Worm (Caenorhabditis elegans) whole organism, L4 larva: Measurements from ENCODE around the gene srg-65.
"Not testable (repeated sequence)": the region's sequence is repeated elsewhere in the genome, so short reads cannot be mapped to it uniquely, and the experiment has no call there.

Experiments used
- F10B5.3 ChIP-seq: sonication (generic microtip); optimal IDR thresholded peaks from 2 replicates; lab custom pipeline; 2016; ENCODE audit warnings: mild to moderate bottlenecking, missing genetic modification characterization, missing compliant biosample characterization
- F44E2.7 ChIP-seq: fragments of 200-800 bp; sonication (Bioruptor generic); IDR thresholded peaks from 2 replicates; pipeline ENCODE4 v2.1.2; 2022; ENCODE audit warnings: missing genetic modification characterization, missing compliant biosample characterization
- F49E8.2 ChIP-seq: sonication (generic microtip); optimal IDR thresholded peaks from 2 replicates; lab custom pipeline; 2016; ENCODE audit warnings: missing compliant biosample characterization, mild to moderate bottlenecking, missing genetic modification characterization, borderline replicate concordance
- attf-4 ChIP-seq: sonication (generic microtip); optimal IDR thresholded peaks from 3 replicates; lab custom pipeline; 2017; ENCODE audit warnings: missing biosample characterization, missing genetic modification characterization
- ceh-82 ChIP-seq: sonication (generic microtip); optimal IDR thresholded peaks from 2 replicates; lab custom pipeline; 2017; ENCODE audit warnings: missing biosample characterization, missing genetic modification characterization
- ces-1 ChIP-seq: fragments of 150-350 bp; sonication (generic microtip); optimal IDR thresholded peaks from 4 replicates; lab custom pipeline; 2014; ENCODE audit warnings: missing biosample characterization, missing genetic modification reagents, missing genetic modification characterization
- daf-16 ChIP-seq, 3 experiments: sonication (generic microtip); optimal IDR thresholded peaks; 2 replicates each; lab custom pipeline; 2016 to 2017; ENCODE audit warnings: missing genetic modification characterization in 3 of 3, missing genetic modification reagents in 3 of 3, mild to moderate bottlenecking in 2 of 3, missing compliant biosample characterization in 2 of 3, missing biosample characterization in 1 of 3, moderate library complexity in 1 of 3
- daf-19 ChIP-seq: fragments of 200-800 bp; sonication (Bioruptor generic); conservative IDR thresholded peaks from 2 replicates; pipeline ENCODE4 v1.3.6; 2022; ENCODE audit warnings: missing genetic modification characterization, missing compliant biosample characterization
- dmd-6 ChIP-seq: fragments of 200-800 bp; sonication (Bioruptor generic); IDR thresholded peaks from 2 replicates; pipeline ENCODE4 v1.3.6; 2022; ENCODE audit warnings: missing genetic modification reagents, missing genetic modification characterization, missing compliant biosample characterization
- dpl-1 ChIP-seq: fragments of 150-350 bp; optimal IDR thresholded peaks from 2 replicates; lab custom pipeline; 2014; ENCODE audit warnings: missing biosample characterization, missing genetic modification reagents, missing genetic modification characterization
- duxl-1 ChIP-seq: sonication (generic microtip); optimal IDR thresholded peaks from 2 replicates; lab custom pipeline; 2016; ENCODE audit warnings: mild to moderate bottlenecking, missing genetic modification characterization, moderate library complexity, missing compliant biosample characterization; ENCODE audit not compliant: poor library complexity
- dve-1 ChIP-seq: sonication (generic microtip); optimal IDR thresholded peaks from 2 replicates; lab custom pipeline; 2017; ENCODE audit warnings: antibody characterized with exemption, mild to moderate bottlenecking, missing genetic modification characterization, missing compliant biosample characterization; ENCODE audit not compliant: insufficient read depth
- egl-27 ChIP-seq: sonication (generic microtip); optimal IDR thresholded peaks from 3 replicates; lab custom pipeline; 2017; ENCODE audit warnings: missing biosample characterization, missing genetic modification reagents, missing genetic modification characterization
- egl-43 ChIP-seq: fragments of 200-800 bp; sonication (Bioruptor generic); IDR thresholded peaks from 2 replicates; pipeline ENCODE4 v1.3.6; 2022; ENCODE audit warnings: missing genetic modification reagents, missing genetic modification characterization, missing compliant biosample characterization
- gei-8 ChIP-seq: fragments of 200-800 bp; sonication (Bioruptor generic); optimal IDR thresholded peaks from 2 replicates; lab custom pipeline; 2018; ENCODE audit warnings: mild to moderate bottlenecking, missing genetic modification characterization, missing compliant biosample characterization
- hif-1 ChIP-seq, 2 experiments: sonication (generic microtip); optimal IDR thresholded peaks; 2 replicates each; lab custom pipeline; 2016 to 2017; ENCODE audit warnings: missing compliant biosample characterization in 2 of 2, missing genetic modification characterization in 2 of 2, missing genetic modification reagents in 2 of 2, missing genotype in 2 of 2, mild to moderate bottlenecking in 1 of 2
- hlh-30 ChIP-seq: sonication (generic microtip); optimal IDR thresholded peaks from 2 replicates; lab custom pipeline; 2017; ENCODE audit warnings: antibody characterized with exemption, mild to moderate bottlenecking, missing genetic modification characterization, missing compliant biosample characterization; ENCODE audit not compliant: insufficient read depth
- hmg-1.1 ChIP-seq: fragments of 200-800 bp; sonication (Bioruptor generic); IDR thresholded peaks from 2 replicates; pipeline ENCODE4 v1.3.6; 2022; ENCODE audit warnings: missing genetic modification reagents, missing genetic modification characterization, missing compliant biosample characterization
- lin-15B ChIP-seq: fragments of 150-350 bp; sonication (generic microtip); optimal IDR thresholded peaks from 3 replicates; lab custom pipeline; 2014; ENCODE audit warnings: missing biosample characterization, missing genetic modification characterization
- lin-38 ChIP-seq: fragments of 200-800 bp; sonication (Bioruptor generic); IDR thresholded peaks from 2 replicates; pipeline ENCODE4 v1.3.6; 2022; ENCODE audit warnings: missing genetic modification reagents, missing genetic modification characterization, missing compliant biosample characterization
- lin-39 ChIP-seq: fragments of 150-350 bp; optimal IDR thresholded peaks from 2 replicates; lab custom pipeline; 2014; ENCODE audit warnings: missing biosample characterization, missing genetic modification reagents, missing genetic modification characterization
- mes-2 ChIP-seq: sonication (generic microtip); optimal IDR thresholded peaks from 2 replicates; lab custom pipeline; 2016; ENCODE audit warnings: missing genotype, mild to moderate bottlenecking, missing genetic modification characterization, missing compliant biosample characterization; ENCODE audit not compliant: poor library complexity, severe bottlenecking
- nhr-10 ChIP-seq: fragments of 150-350 bp; optimal IDR thresholded peaks from 2 replicates; lab custom pipeline; 2014; ENCODE audit warnings: missing biosample characterization, missing genetic modification characterization
- nhr-25 ChIP-seq: sonication (generic microtip); optimal IDR thresholded peaks from 2 replicates; lab custom pipeline; 2017; ENCODE audit warnings: missing genetic modification characterization, mild to moderate bottlenecking, missing compliant biosample characterization, antibody characterized with exemption, moderate library complexity, borderline replicate concordance; ENCODE audit not compliant: insufficient read depth
- nhr-41 ChIP-seq: fragments of 200-800 bp; sonication (Bioruptor generic); IDR thresholded peaks from 2 replicates; pipeline ENCODE4 v1.3.6; 2022; ENCODE audit warnings: missing genetic modification reagents, missing genetic modification characterization, missing compliant biosample characterization
- nhr-48 ChIP-seq: sonication (generic microtip); optimal IDR thresholded peaks from 2 replicates; lab custom pipeline; 2016; ENCODE audit warnings: mild to moderate bottlenecking, missing genetic modification characterization, missing compliant biosample characterization
- nhr-76 ChIP-seq: fragments of 150-350 bp; optimal IDR thresholded peaks from 2 replicates; lab custom pipeline; 2014; ENCODE audit warnings: missing biosample characterization, missing genetic modification characterization
- pqm-1 ChIP-seq: sonication (generic microtip); optimal IDR thresholded peaks from 2 replicates; lab custom pipeline; 2017; ENCODE audit warnings: missing biosample characterization, missing genetic modification characterization
- set-16 ChIP-seq: fragments of 200-800 bp; sonication (Bioruptor generic); IDR thresholded peaks from 2 replicates; pipeline ENCODE4 v1.3.6; 2022; ENCODE audit warnings: missing genetic modification reagents, missing genetic modification characterization, missing compliant biosample characterization
- tag-97 ChIP-seq: fragments of 200-800 bp; sonication (Bioruptor generic); IDR thresholded peaks from 2 replicates; pipeline ENCODE4 v1.3.6; 2022; ENCODE audit warnings: missing genetic modification characterization, missing compliant biosample characterization
- vab-7 ChIP-seq: fragments of 200-800 bp; sonication (Bioruptor generic); IDR thresholded peaks from 2 replicates; pipeline ENCODE4 v1.3.6; 2022; ENCODE audit warnings: missing genetic modification reagents, missing genetic modification characterization, missing compliant biosample characterization
- zfp-2 ChIP-seq: sonication (generic microtip); optimal IDR thresholded peaks from 2 replicates; lab custom pipeline; 2016; ENCODE audit warnings: mild to moderate bottlenecking, missing genetic modification characterization, missing compliant biosample characterization
- zfp-3 ChIP-seq: fragments of 200-800 bp; sonication (Bioruptor generic); conservative IDR thresholded peaks from 2 replicates; pipeline ENCODE4 v1.3.6; 2022; ENCODE audit warnings: missing genetic modification reagents, missing genetic modification characterization, missing compliant biosample characterization
- zip-2 ChIP-seq: fragments of 150-350 bp; optimal IDR thresholded peaks from 2 replicates; lab custom pipeline; 2014; ENCODE audit warnings: missing biosample characterization, missing genetic modification characterization

Gene srg-65

ce11 chrV:5477719-5478118 lies 7.0 kb downstream of the srg-65 start:
- TF ChIP-seq set-16 (GFP tag; lab: Robert Waterston, UW) (no peak), vab-7 (GFP tag; lab: Robert Waterston, UW) (no peak), duxl-1 (tag; lab: Kevin White, UChicago) (no peak), F44E2.7 (no peak), nhr-10 (no peak), nhr-41 (GFP tag; lab: Robert Waterston, UW) (no peak), hif-1 (tag; optimal IDR thresholded peaks at IDR 0.05; lab: Kevin White, UChicago) (no peak), egl-27 (no peak), pqm-1 (tag; lab: Kevin White, UChicago) (no peak), nhr-76 (tag; lab: Kevin White, UChicago) (no peak), ceh-82 (tag; lab: Kevin White, UChicago) (no peak), dpl-1 (no peak)

ce11 chrV:5470930-5471329 lies 13.8 kb downstream of the srg-65 start, which contains the start of gene ZC317.7:
ZC317.7 (minus strand) TSS chrV:5471030.
- TF ChIP-seq daf-19; gei-8; mes-2 (tag; lab: Kevin White, UChicago): not testable (repeated sequence)

ce11 chrV:5468489-5468888 lies 16.3 kb downstream of the srg-65 start, which contains the start of gene ZC317.6:
ZC317.6 (minus strand) TSS chrV:5468589.
- not testable (repeated sequence) for TF ChIP-seq set-16 (GFP tag; lab: Robert Waterston, UW); hif-1 (tag; optimal IDR thresholded peaks at IDR 0.05; lab: Kevin White, UChicago); nhr-25 (tag; lab: Kevin White, UChicago)
- TF ChIP-seq, all 104 proteins: peak for 0; not testable (repeated sequence) for 104

ce11 chrV:5465335-5465734 lies 19.4 kb downstream of the srg-65 start, which contains the start of gene srg-68:
srg-68 (minus strand) TSS chrV:5465435.
- TF ChIP-seq zfp-2 (tag; lab: Kevin White, UChicago) (no peak), tag-97 (GFP tag; lab: Robert Waterston, UW) (no peak), lin-38 (no peak), ces-1 (GFP tag; lab: Kevin White, UChicago) (no peak), lin-15B (tag; lab: Kevin White, UChicago) (no peak), F44E2.7 (no peak), daf-19 (no peak), egl-27 (no peak), nhr-48 (tag; lab: Kevin White, UChicago) (no peak), dmd-6 (GFP tag; lab: Robert Waterston, UW) (no peak), hmg-1.1 (GFP tag; lab: Robert Waterston, UW) (no peak), dve-1 (tag; lab: Kevin White, UChicago) (no peak), daf-16 (GFP tag; optimal IDR thresholded peaks at IDR 0.05; lab: Kevin White, UChicago) (no peak), daf-16 (tag; optimal IDR thresholded peaks at IDR 0.05; lab: Kevin White, UChicago) (no peak), F49E8.2 (tag; lab: Kevin White, UChicago) (no peak), hlh-30 (tag; lab: Kevin White, UChicago) (no peak)

- TF ChIP-seq daf-16 (GFP tag; optimal IDR thresholded peaks at IDR 0.05; lab: Kevin White, UChicago) (no peak), daf-16 (tag; optimal IDR thresholded peaks at IDR 0.05; lab: Kevin White, UChicago) (no peak), daf-19 (no peak), egl-43 (GFP tag; lab: Robert Waterston, UW) (no peak), attf-4 (tag; lab: Kevin White, UChicago) (no peak), nhr-41 (GFP tag; lab: Robert Waterston, UW) (no peak), F10B5.3 (tag; lab: Kevin White, UChicago) (no peak), zip-2 (no peak), lin-39 (no peak), zfp-3 (GFP tag; lab: Robert Waterston, UW) (no peak)
These were observed 21.9 kb downstream of the srg-65 start, which contains the start of gene srg-67 for ce11 chrV:5462894-5463293. srg-67 (minus strand) TSS chrV:5462994.
